Fruit fly (Drosophila melanogaster) whole organism, embryonic: ENCODE measurements around the gene CG9316.

Source experiments
- Abd-B ChIP-seq: fragments of 200-800 bp; sonication (Bioruptor generic); optimal IDR thresholded peaks from 2 replicates; lab custom pipeline; 2018; ENCODE audit warnings: missing biosample characterization, mild to moderate bottlenecking, missing genetic modification characterization, moderate library complexity
- Antp ChIP-seq: fragments of 200-800 bp; sonication (Bioruptor generic); optimal IDR thresholded peaks from 3 replicates; lab custom pipeline; 2016; ENCODE audit warnings: missing biosample characterization, missing genetic modification characterization
- Atf6 ChIP-seq: fragments of 200-800 bp; sonication (Bioruptor generic); IDR thresholded peaks from 2 replicates; pipeline ENCODE4 v1.3.6; 2022; ENCODE audit warnings: missing biosample characterization, missing genetic modification characterization
- B-H2 ChIP-seq: fragments of 200-800 bp; sonication (Bioruptor generic); optimal IDR thresholded peaks from 2 replicates; lab custom pipeline; 2018; ENCODE audit warnings: missing biosample characterization, mild to moderate bottlenecking, missing genetic modification characterization
- CG10267 ChIP-seq: fragments of 200-800 bp; sonication (Bioruptor generic); optimal IDR thresholded peaks from 2 replicates; lab custom pipeline; 2018; ENCODE audit warnings: missing biosample characterization, mild to moderate bottlenecking, missing genetic modification characterization, moderate library complexity
- CG11398 ChIP-seq: fragments of 200-800 bp; sonication (Bioruptor generic); optimal IDR thresholded peaks from 2 replicates; lab custom pipeline; 2016; ENCODE audit warnings: missing biosample characterization, missing genetic modification characterization
- CG11695 ChIP-seq: fragments of 200-800 bp; sonication (Bioruptor generic); IDR thresholded peaks from 3 replicates; pipeline ENCODE4 v1.3.6; 2022; ENCODE audit warnings: missing biosample characterization, missing genetic modification characterization
- CG12104 ChIP-seq: fragments of 200-800 bp; sonication (Bioruptor generic); optimal IDR thresholded peaks from 3 replicates; lab custom pipeline; 2016; ENCODE audit warnings: missing biosample characterization, missing genetic modification characterization
- CG12299 ChIP-seq: fragments of 200-800 bp; sonication (Bioruptor generic); optimal IDR thresholded peaks from 2 replicates; lab custom pipeline; 2018; ENCODE audit warnings: missing biosample characterization, mild to moderate bottlenecking, missing genetic modification characterization
- CG1529 ChIP-seq: fragments of 200-800 bp; sonication (Bioruptor generic); optimal IDR thresholded peaks from 3 replicates; lab custom pipeline; 2018; ENCODE audit warnings: missing biosample characterization, missing genetic modification characterization
- CG15479 ChIP-seq: fragments of 200-800 bp; sonication (Bioruptor generic); optimal IDR thresholded peaks from 3 replicates; lab custom pipeline; 2019; ENCODE audit warnings: missing biosample characterization, mild to moderate bottlenecking, missing genetic modification characterization, moderate library complexity
- CG16813 ChIP-seq: fragments of 200-800 bp; sonication (Bioruptor generic); IDR thresholded peaks from 3 replicates; pipeline ENCODE4 v1.3.6; 2022; ENCODE audit warnings: missing biosample characterization, missing genetic modification characterization; ENCODE audit not compliant: partially characterized antibody
- CG2116 ChIP-seq: fragments of 200-800 bp; sonication (Bioruptor generic); optimal IDR thresholded peaks from 3 replicates; lab custom pipeline; 2018; ENCODE audit warnings: missing biosample characterization, mild to moderate bottlenecking, missing genetic modification characterization
- CG2120 ChIP-seq: fragments of 200-800 bp; sonication (Bioruptor generic); optimal IDR thresholded peaks from 3 replicates; lab custom pipeline; 2016; ENCODE audit warnings: missing biosample characterization, missing genetic modification characterization
- CG3847 ChIP-seq: fragments of 200-800 bp; sonication (Bioruptor generic); IDR thresholded peaks from 2 replicates; pipeline ENCODE4 v1.3.6; 2022; ENCODE audit warnings: missing biosample characterization, missing genetic modification characterization
- CG4404 ChIP-seq: fragments of 200-800 bp; sonication (Bioruptor generic); IDR thresholded peaks from 2 replicates; pipeline ENCODE4 v1.3.6; 2022; ENCODE audit warnings: missing biosample characterization, missing genetic modification characterization
- CG4424 ChIP-seq: fragments of 200-800 bp; sonication (Bioruptor generic); optimal IDR thresholded peaks from 3 replicates; lab custom pipeline; 2016; ENCODE audit warnings: missing biosample characterization, missing genetic modification characterization
- CG8281 ChIP-seq: fragments of 200-800 bp; sonication (Bioruptor generic); optimal IDR thresholded peaks from 2 replicates; lab custom pipeline; 2018; ENCODE audit warnings: missing biosample characterization, mild to moderate bottlenecking, missing genetic modification characterization, moderate library complexity
- CG9609 ChIP-seq: fragments of 200-800 bp; sonication (Bioruptor generic); optimal IDR thresholded peaks from 3 replicates; lab custom pipeline; 2016; ENCODE audit warnings: missing biosample characterization, missing genetic modification characterization
- CG9932 ChIP-seq: fragments of 200-800 bp; sonication (Bioruptor generic); IDR thresholded peaks from 2 replicates; pipeline ENCODE4 v1.3.6; 2022; ENCODE audit warnings: missing biosample characterization, missing genetic modification characterization
- CHES-1-like ChIP-seq: fragments of 200-800 bp; sonication (Bioruptor generic); optimal IDR thresholded peaks from 2 replicates; lab custom pipeline; 2016; ENCODE audit warnings: missing biosample characterization, missing genetic modification characterization
- CTCF ChIP-seq: fragments of 200-800 bp; sonication (Bioruptor generic); optimal IDR thresholded peaks from 2 replicates; lab custom pipeline; 2017; ENCODE audit warnings: missing biosample characterization, mild to moderate bottlenecking, missing genetic modification characterization, moderate library complexity
- CrebB ChIP-seq: fragments of 200-800 bp; sonication (Bioruptor generic); optimal IDR thresholded peaks from 3 replicates; lab custom pipeline; 2018; ENCODE audit warnings: missing biosample characterization, mild to moderate bottlenecking, missing genetic modification characterization
- D19A ChIP-seq: fragments of 200-800 bp; optimal IDR thresholded peaks from 3 replicates; lab custom pipeline; 2019; ENCODE audit warnings: missing biosample characterization, mild to moderate bottlenecking, missing genetic modification characterization, moderate library complexity
- Deaf1 ChIP-seq: fragments of 200-800 bp; optimal IDR thresholded peaks from 3 replicates; lab custom pipeline; 2019; ENCODE audit warnings: missing biosample characterization, mild to moderate bottlenecking, missing genetic modification characterization, moderate library complexity
- E2f2 ChIP-seq: fragments of 200-800 bp; sonication (Bioruptor generic); IDR thresholded peaks from 2 replicates; pipeline ENCODE4 v1.3.6; 2022; ENCODE audit warnings: missing biosample characterization, missing genetic modification characterization
- Ets97D ChIP-seq: fragments of 200-800 bp; sonication (Bioruptor generic); optimal IDR thresholded peaks from 3 replicates; lab custom pipeline; 2016; ENCODE audit warnings: missing biosample characterization, missing genetic modification characterization
- Hmr ChIP-seq: fragments of 200-800 bp; sonication (Bioruptor generic); optimal IDR thresholded peaks from 3 replicates; lab custom pipeline; 2017; ENCODE audit warnings: mild to moderate bottlenecking, missing biosample characterization, missing genetic modification reagents, missing genetic modification characterization
- Kr ChIP-seq: fragments of 200-800 bp; sonication (Bioruptor generic); optimal IDR thresholded peaks from 2 replicates; lab custom pipeline; 2017; ENCODE audit warnings: missing biosample characterization, mild to moderate bottlenecking, missing genetic modification characterization
- Max ChIP-seq: fragments of 200-800 bp; sonication (Bioruptor generic); optimal IDR thresholded peaks from 2 replicates; lab custom pipeline; 2016; ENCODE audit warnings: missing biosample characterization, mild to moderate bottlenecking, missing genetic modification characterization
- Poxn ChIP-seq: fragments of 200-800 bp; sonication (Bioruptor generic); IDR thresholded peaks from 2 replicates; pipeline ENCODE4 v1.3.6; 2022; ENCODE audit warnings: missing biosample characterization, missing genetic modification characterization
- Spps ChIP-seq: fragments of 200-800 bp; sonication (Bioruptor generic); optimal IDR thresholded peaks from 2 replicates; lab custom pipeline; 2018; ENCODE audit warnings: missing biosample characterization, mild to moderate bottlenecking, missing genetic modification characterization
- Xbp1 ChIP-seq: fragments of 200-800 bp; sonication (Bioruptor generic); optimal IDR thresholded peaks from 3 replicates; lab custom pipeline; 2016; ENCODE audit warnings: missing biosample characterization, mild to moderate bottlenecking, missing genetic modification characterization
- al ChIP-seq: fragments of 200-800 bp; sonication (Bioruptor generic); IDR thresholded peaks from 2 replicates; pipeline ENCODE4 v1.3.6; 2022; ENCODE audit warnings: missing biosample characterization, missing genetic modification characterization
- aop ChIP-seq: fragments of 200-800 bp; sonication (Bioruptor generic); IDR thresholded peaks from 2 replicates; pipeline ENCODE4 v1.3.6; 2022; ENCODE audit warnings: missing biosample characterization, missing genetic modification characterization
- bigmax ChIP-seq: fragments of 200-800 bp; sonication (Bioruptor generic); optimal IDR thresholded peaks from 2 replicates; lab custom pipeline; 2018; ENCODE audit warnings: missing biosample characterization, mild to moderate bottlenecking, missing genetic modification characterization
- cg ChIP-seq: fragments of 200-800 bp; sonication (Bioruptor generic); optimal IDR thresholded peaks from 3 replicates; lab custom pipeline; 2019; ENCODE audit warnings: missing biosample characterization, mild to moderate bottlenecking, missing genetic modification characterization, moderate library complexity
- chif ChIP-seq, 2 experiments: fragments of 200-800 bp; sonication (Bioruptor generic); optimal IDR thresholded peaks; 3 replicates each; lab custom pipeline; 2016; ENCODE audit warnings: missing biosample characterization in 2 of 2, missing genetic modification characterization in 2 of 2
- dpn ChIP-seq, 2 experiments: fragments of 200-800 bp; sonication (Bioruptor generic); optimal IDR thresholded peaks; 3 replicates each; lab custom pipeline; 2016; ENCODE audit warnings: missing biosample characterization in 2 of 2, missing genetic modification characterization in 2 of 2
- gfzf ChIP-seq: fragments of 200-800 bp; sonication (Bioruptor generic); optimal IDR thresholded peaks from 2 replicates; lab custom pipeline; 2016; ENCODE audit warnings: missing biosample characterization, mild to moderate bottlenecking, missing genetic modification characterization, moderate library complexity
- grau ChIP-seq: fragments of 200-800 bp; optimal IDR thresholded peaks from 3 replicates; lab custom pipeline; 2019; ENCODE audit warnings: missing biosample characterization, mild to moderate bottlenecking, missing genetic modification characterization, moderate library complexity
- gt ChIP-seq: fragments of 200-800 bp; sonication (Bioruptor generic); IDR thresholded peaks from 2 replicates; pipeline ENCODE4 v1.3.6; 2022; ENCODE audit warnings: missing biosample characterization, missing genetic modification characterization
- hth ChIP-seq: fragments of >200 bp; optimal IDR thresholded peaks from 2 replicates; lab custom pipeline; 2017; ENCODE audit warnings: inconsistent platforms
- mirr ChIP-seq: fragments of 200-800 bp; sonication (Bioruptor generic); optimal IDR thresholded peaks from 3 replicates; lab custom pipeline; 2018; ENCODE audit warnings: missing biosample characterization, mild to moderate bottlenecking, missing genetic modification characterization
- phol ChIP-seq: fragments of 200-800 bp; sonication (Bioruptor generic); optimal IDR thresholded peaks from 3 replicates; lab custom pipeline; 2018; ENCODE audit warnings: missing biosample characterization, mild to moderate bottlenecking, missing genetic modification characterization, moderate library complexity
- prd ChIP-seq, 3 experiments: fragments of >200 bp in 2 of 3; fragments of 200-800 bp in 1 of 3; sonication (Bioruptor generic) in 1 of 3; optimal IDR thresholded peaks in 2 of 3; IDR thresholded peaks in 1 of 3; 2 replicates in 2 of 3; 3 replicates in 1 of 3; pipeline versions ENCODE4 v1.3.6 to Lab custom; 2017 to 2022; ENCODE audit warnings: missing biosample characterization in 1 of 3, missing genetic modification characterization in 1 of 3
- sc ChIP-seq, 3 experiments: fragments of >200 bp in 2 of 3; fragments of 200-800 bp in 1 of 3; sonication (Bioruptor generic) in 1 of 3; optimal IDR thresholded peaks; 2 replicates in 2 of 3; 3 replicates in 1 of 3; lab custom pipeline; 2017; ENCODE audit warnings: mild to moderate bottlenecking in 1 of 3, missing biosample characterization in 1 of 3, missing genetic modification characterization in 1 of 3, missing genetic modification reagents in 1 of 3
- sens-2 ChIP-seq: fragments of 200-800 bp; sonication (Bioruptor generic); IDR thresholded peaks from 2 replicates; pipeline ENCODE4 v1.3.6; 2022; ENCODE audit warnings: missing biosample characterization, missing genetic modification characterization
- sna ChIP-seq: fragments of 200-800 bp; sonication (Bioruptor generic); IDR thresholded peaks from 2 replicates; pipeline ENCODE4 v1.3.6; 2022; ENCODE audit warnings: missing biosample characterization, missing genetic modification characterization; ENCODE audit not compliant: partially characterized antibody
- trem ChIP-seq: fragments of 200-800 bp; optimal IDR thresholded peaks from 3 replicates; lab custom pipeline; 2019; ENCODE audit warnings: missing biosample characterization, mild to moderate bottlenecking, missing genetic modification characterization, moderate library complexity
- zen ChIP-seq: fragments of 200-800 bp; sonication (Bioruptor generic); optimal IDR thresholded peaks from 3 replicates; lab custom pipeline; 2018; ENCODE audit warnings: missing biosample characterization, mild to moderate bottlenecking, missing genetic modification characterization, moderate library complexity

Gene CG9316

dm6 chr2L:20757808-20758187 lies 31.4 kb upstream of the CG9316 start, which contains the start of the genes Rhau and dia (continued):
- TF ChIP-seq Ets97D (GFP tag; lab: Kevin White, UChicago): peak; percentile 61
- no peak for TF ChIP-seq Poxn (GFP tag; lab: Robert Waterston, UW)
- TF ChIP-seq trem (tag; lab: Kevin White, UChicago): peak; percentile 100
- peak; percentile 50 for TF ChIP-seq Abd-B (GFP tag; lab: Kevin White, UChicago)
- TF ChIP-seq CG11695 (GFP tag; lab: Robert Waterston, UW): no peak
- no peak for TF ChIP-seq Antp
- 0 out of 2 replicates have a peak, but pooled peaks have one; percentile 14 for TF ChIP-seq al (GFP tag; lab: Robert Waterston, UW)
- TF ChIP-seq gfzf: peak; percentile 93
- peak; percentile 38 for TF ChIP-seq D19A (tag; lab: Kevin White, UChicago)
- TF ChIP-seq E2f2 (GFP tag; lab: Robert Waterston, UW): peak; percentile 64
- no peak for TF ChIP-seq CG1529 (GFP tag; lab: Kevin White, UChicago)
- peak; percentile 17 for TF ChIP-seq CTCF
- peak in 1 of 2 experiments; percentile 24 for TF ChIP-seq dpn (GFP tag; optimal IDR thresholded peaks at IDR 0.05; lab: Kevin White, UChicago)
- no peak for TF ChIP-seq aop (GFP tag; lab: Robert Waterston, UW)
- peak; percentile 16 for TF ChIP-seq CG12299 (tag; lab: Kevin White, UChicago)
- no peak for TF ChIP-seq mirr (GFP tag; lab: Kevin White, UChicago)
- TF ChIP-seq CG4404 (GFP tag; lab: Robert Waterston, UW): no peak
- peak; percentile 29 for TF ChIP-seq B-H2 (GFP tag; lab: Kevin White, UChicago)
- peak; percentile 70 for TF ChIP-seq Hmr (GFP tag; lab: Kevin White, UChicago)
- TF ChIP-seq Spps (tag; lab: Kevin White, UChicago): no peak
- peak; percentile 65 for TF ChIP-seq bigmax (GFP tag; lab: Kevin White, UChicago)
- TF ChIP-seq phol (tag; lab: Kevin White, UChicago): peak; percentile 71
- TF ChIP-seq CG10267 (tag; lab: Kevin White, UChicago): peak; percentile 76
- peak; percentile 0 for TF ChIP-seq CG2120 (GFP tag; lab: Kevin White, UChicago)
- no peak for TF ChIP-seq CG15479 (GFP tag; lab: Kevin White, UChicago)
- no peak for TF ChIP-seq CG9609 (GFP tag; lab: Kevin White, UChicago)
- no peak for TF ChIP-seq Atf6
- peak; percentile 42 for TF ChIP-seq CG12104 (GFP tag; lab: Kevin White, UChicago)
- no peak for TF ChIP-seq sc (optimal IDR thresholded peaks at IDR 0.05; lab: Kevin White, UChicago)
- TF ChIP-seq sc (GFP tag; optimal IDR thresholded peaks at IDR 0.05; lab: Kevin White, UChicago): no peak
- peak; percentile 12 for TF ChIP-seq Max (GFP tag; lab: Kevin White, UChicago)
- no peak for TF ChIP-seq hth (lab: Kevin White, UChicago)
- no peak for TF ChIP-seq CG11398 (GFP tag; lab: Kevin White, UChicago)
- TF ChIP-seq CG9932 (GFP tag; lab: Robert Waterston, UW): peak; percentile 6; the same call in 1 of the 2 replicates
- TF ChIP-seq prd (optimal IDR thresholded peaks at IDR 0.05; lab: Kevin White, UChicago): no peak
- TF ChIP-seq prd (GFP tag; IDR thresholded peaks at IDR 0.05; lab: Robert Waterston, UW): peak; percentile 36; the same call in 1 of the 3 replicates
- TF ChIP-seq sna (GFP tag; lab: Robert Waterston, UW): no peak
- no peak for TF ChIP-seq cg (GFP tag; lab: Kevin White, UChicago)
- no peak for TF ChIP-seq Deaf1 (tag; lab: Kevin White, UChicago)
- TF ChIP-seq Xbp1 (GFP tag; lab: Kevin White, UChicago): peak; percentile 46
- no peak for TF ChIP-seq gt (GFP tag; lab: Robert Waterston, UW)
- TF ChIP-seq CG4424 (GFP tag; lab: Kevin White, UChicago): peak; percentile 4
- TF ChIP-seq zen (tag; lab: Kevin White, UChicago): peak; percentile 39
- TF ChIP-seq sens-2 (GFP tag; lab: Robert Waterston, UW): no peak
- no peak for TF ChIP-seq CrebB (tag; lab: Kevin White, UChicago)
- peak; percentile 36 for TF ChIP-seq CHES-1-like (GFP tag; lab: Kevin White, UChicago)
- no peak for TF ChIP-seq CG8281 (tag; lab: Kevin White, UChicago)
- no peak for TF ChIP-seq Kr (GFP tag; lab: Kevin White, UChicago)
- TF ChIP-seq chif (GFP tag; optimal IDR thresholded peaks at IDR 0.05; lab: Kevin White, UChicago): no peak
- no peak for TF ChIP-seq CG16813 (GFP tag; lab: Robert Waterston, UW)
- TF ChIP-seq CG2116 (GFP tag; lab: Kevin White, UChicago): peak; percentile 74
- peak; percentile 74 for TF ChIP-seq CG3847 (GFP tag; lab: Robert Waterston, UW)
- peak; percentile 43 for TF ChIP-seq grau (tag; lab: Kevin White, UChicago)
